Worm (Caenorhabditis elegans) whole organism, early embryonic: ENCODE measurements around the gene nhr-60.

ENCODE experiments used
- aly-1 ChIP-seq: sonication (generic microtip); optimal IDR thresholded peaks from 2 replicates; lab custom pipeline; 2016; ENCODE audit warnings: missing genetic modification characterization, missing compliant biosample characterization
- ama-1 ChIP-seq: fragments of 150-350 bp; optimal IDR thresholded peaks from 2 replicates; lab custom pipeline; 2014
- flt-1 ChIP-seq: fragments of 200-800 bp; sonication (Bioruptor generic); IDR thresholded peaks from 2 replicates; pipeline ENCODE4 v1.3.6; 2022; ENCODE audit warnings: missing genetic modification characterization, missing compliant biosample characterization

- TF ChIP-seq flt-1 (GFP tag; lab: Robert Waterston, UW) (no peak), ama-1 (lab: Kevin White, UChicago) (no peak), aly-1 (tag; lab: Kevin White, UChicago) (no peak)
Observed at ce11 chrV:15809543-15809942, 36.5 kb upstream of the nhr-60 start, which contains the start of gene srsx-36.
